Worm (Caenorhabditis elegans) whole organism, L4 larva: ENCODE measurements around the gene chst-1.

Source experiments
- D1046.2 ChIP-seq: fragments of 200-800 bp; sonication (Bioruptor generic); IDR thresholded peaks from 2 replicates; pipeline ENCODE4 v1.3.6; 2022; ENCODE audit warnings: missing genetic modification characterization, missing compliant biosample characterization
- F26F4.8 ChIP-seq: fragments of 200-800 bp; sonication (Bioruptor generic); conservative IDR thresholded peaks from 2 replicates; pipeline ENCODE4 v1.3.6; 2022; ENCODE audit warnings: missing genetic modification characterization, missing compliant biosample characterization
- F44E2.7 ChIP-seq: fragments of 200-800 bp; sonication (Bioruptor generic); IDR thresholded peaks from 2 replicates; pipeline ENCODE4 v2.1.2; 2022; ENCODE audit warnings: missing genetic modification characterization, missing compliant biosample characterization
- F49E8.2 ChIP-seq: sonication (generic microtip); optimal IDR thresholded peaks from 2 replicates; lab custom pipeline; 2016; ENCODE audit warnings: missing compliant biosample characterization, mild to moderate bottlenecking, missing genetic modification characterization, borderline replicate concordance
- T26A8.4 ChIP-seq: fragments of 200-800 bp; sonication (Bioruptor generic); IDR thresholded peaks from 2 replicates; pipeline ENCODE4 v1.3.6; 2022; ENCODE audit warnings: missing genetic modification characterization, missing compliant biosample characterization
- Y48G9A.11 ChIP-seq: fragments of 200-800 bp; sonication (Bioruptor generic); IDR thresholded peaks from 2 replicates; pipeline ENCODE4 v1.3.6; 2022; ENCODE audit warnings: missing genetic modification reagents, missing genetic modification characterization, missing compliant biosample characterization
- Y5F2A.4 ChIP-seq: fragments of 200-800 bp; sonication (Bioruptor generic); optimal IDR thresholded peaks from 2 replicates; lab custom pipeline; 2018; ENCODE audit warnings: mild to moderate bottlenecking, missing genetic modification characterization, missing compliant biosample characterization
- ZK337.2 ChIP-seq: fragments of 200-800 bp; sonication (Bioruptor generic); IDR thresholded peaks from 2 replicates; pipeline ENCODE4 v1.3.6; 2022; ENCODE audit warnings: missing genetic modification reagents, missing genetic modification characterization, missing compliant biosample characterization
- ama-1 ChIP-seq: fragments of 150-350 bp; optimal IDR thresholded peaks from 2 replicates; lab custom pipeline; 2014; ENCODE audit warnings: inconsistent platforms, mixed read lengths
- arid-1 ChIP-seq: fragments of 200-800 bp; sonication (Bioruptor generic); conservative IDR thresholded peaks from 2 replicates; pipeline ENCODE4 v1.3.6; 2022; ENCODE audit warnings: missing genetic modification reagents, missing genetic modification characterization, missing compliant biosample characterization
- attf-4 ChIP-seq: sonication (generic microtip); optimal IDR thresholded peaks from 3 replicates; lab custom pipeline; 2017; ENCODE audit warnings: missing biosample characterization, missing genetic modification characterization
- ceh-44 ChIP-seq: fragments of 200-800 bp; sonication (Bioruptor generic); IDR thresholded peaks from 2 replicates; pipeline ENCODE4 v1.3.6; 2022; ENCODE audit warnings: missing genetic modification reagents, missing genetic modification characterization, missing compliant biosample characterization
- ceh-82 ChIP-seq: sonication (generic microtip); optimal IDR thresholded peaks from 2 replicates; lab custom pipeline; 2017; ENCODE audit warnings: missing biosample characterization, missing genetic modification characterization
- ctbp-1 ChIP-seq: fragments of 200-800 bp; sonication (Bioruptor generic); IDR thresholded peaks from 2 replicates; pipeline ENCODE4 v1.3.6; 2022; ENCODE audit warnings: missing genetic modification reagents, missing genetic modification characterization, missing compliant biosample characterization
- daf-12 ChIP-seq: fragments of 150-350 bp; optimal IDR thresholded peaks from 2 replicates; lab custom pipeline; 2014; ENCODE audit warnings: missing biosample characterization, missing genetic modification reagents, missing genetic modification characterization
- daf-19 ChIP-seq: fragments of 200-800 bp; sonication (Bioruptor generic); conservative IDR thresholded peaks from 2 replicates; pipeline ENCODE4 v1.3.6; 2022; ENCODE audit warnings: missing genetic modification characterization, missing compliant biosample characterization
- dmd-8 ChIP-seq: fragments of 200-800 bp; sonication (Bioruptor generic); IDR thresholded peaks from 2 replicates; pipeline ENCODE4 v1.3.6; 2022; ENCODE audit warnings: missing genetic modification characterization, missing compliant biosample characterization
- dmd-9 ChIP-seq: fragments of 200-800 bp; sonication (Bioruptor generic); IDR thresholded peaks from 2 replicates; pipeline ENCODE4 v1.3.6; 2022; ENCODE audit warnings: missing genetic modification reagents, missing genetic modification characterization, missing compliant biosample characterization
- dpl-1 ChIP-seq: fragments of 150-350 bp; optimal IDR thresholded peaks from 2 replicates; lab custom pipeline; 2014; ENCODE audit warnings: missing biosample characterization, missing genetic modification reagents, missing genetic modification characterization
- egl-43 ChIP-seq: fragments of 200-800 bp; sonication (Bioruptor generic); IDR thresholded peaks from 2 replicates; pipeline ENCODE4 v1.3.6; 2022; ENCODE audit warnings: missing genetic modification reagents, missing genetic modification characterization, missing compliant biosample characterization
- fos-1 ChIP-seq: fragments of 150-350 bp; optimal IDR thresholded peaks from 2 replicates; lab custom pipeline; 2014; ENCODE audit warnings: missing biosample characterization, missing genetic modification characterization
- jun-1 ChIP-seq: fragments of 150-350 bp; optimal IDR thresholded peaks from 2 replicates; lab custom pipeline; 2014; ENCODE audit warnings: missing biosample characterization, missing genetic modification reagents, missing genetic modification characterization
- lin-15B ChIP-seq: fragments of 150-350 bp; sonication (generic microtip); optimal IDR thresholded peaks from 3 replicates; lab custom pipeline; 2014; ENCODE audit warnings: missing biosample characterization, missing genetic modification characterization
- lin-29 ChIP-seq: fragments of 200-800 bp; sonication (Bioruptor generic); IDR thresholded peaks from 2 replicates; pipeline ENCODE4 v1.3.6; 2022; ENCODE audit warnings: missing genetic modification reagents, missing genetic modification characterization, missing compliant biosample characterization
- lin-38 ChIP-seq: fragments of 200-800 bp; sonication (Bioruptor generic); IDR thresholded peaks from 2 replicates; pipeline ENCODE4 v1.3.6; 2022; ENCODE audit warnings: missing genetic modification reagents, missing genetic modification characterization, missing compliant biosample characterization
- lin-39 ChIP-seq: fragments of 150-350 bp; optimal IDR thresholded peaks from 2 replicates; lab custom pipeline; 2014; ENCODE audit warnings: missing biosample characterization, missing genetic modification reagents, missing genetic modification characterization
- lir-3 ChIP-seq: sonication (generic microtip); optimal IDR thresholded peaks from 2 replicates; lab custom pipeline; 2016; ENCODE audit warnings: mild to moderate bottlenecking, missing genetic modification characterization, missing compliant biosample characterization
- mdl-1 ChIP-seq, 2 experiments: fragments of 150-350 bp in 1 of 2; sonication (generic microtip) in 1 of 2; optimal IDR thresholded peaks; 2 replicates each; lab custom pipeline; 2014 to 2017; ENCODE audit warnings: missing biosample characterization in 2 of 2, missing genetic modification characterization in 2 of 2
- mdt-29 ChIP-seq: fragments of 200-800 bp; sonication (Bioruptor generic); IDR thresholded peaks from 2 replicates; pipeline ENCODE4 v1.3.6; 2022; ENCODE audit warnings: missing genetic modification reagents, missing genetic modification characterization, missing compliant biosample characterization
- nhr-237 ChIP-seq: sonication (generic microtip); optimal IDR thresholded peaks from 2 replicates; lab custom pipeline; 2017; ENCODE audit warnings: missing biosample characterization, missing genetic modification characterization
- nhr-48 ChIP-seq: sonication (generic microtip); optimal IDR thresholded peaks from 2 replicates; lab custom pipeline; 2016; ENCODE audit warnings: mild to moderate bottlenecking, missing genetic modification characterization, missing compliant biosample characterization
- php-3 ChIP-seq: fragments of 200-800 bp; sonication (Bioruptor generic); IDR thresholded peaks from 2 replicates; pipeline ENCODE4 v1.3.6; 2022; ENCODE audit warnings: missing genetic modification reagents, missing genetic modification characterization, missing compliant biosample characterization
- pqm-1 ChIP-seq: sonication (generic microtip); optimal IDR thresholded peaks from 2 replicates; lab custom pipeline; 2017; ENCODE audit warnings: missing biosample characterization, missing genetic modification characterization
- rbr-2 ChIP-seq: sonication (generic microtip); optimal IDR thresholded peaks from 2 replicates; lab custom pipeline; 2016; ENCODE audit warnings: missing genotype, missing genetic modification characterization, missing compliant biosample characterization
- set-16 ChIP-seq: fragments of 200-800 bp; sonication (Bioruptor generic); IDR thresholded peaks from 2 replicates; pipeline ENCODE4 v1.3.6; 2022; ENCODE audit warnings: missing genetic modification reagents, missing genetic modification characterization, missing compliant biosample characterization
- skn-1 ChIP-seq: fragments of 150-350 bp; optimal IDR thresholded peaks from 2 replicates; lab custom pipeline; 2014; ENCODE audit warnings: missing biosample characterization, missing genetic modification characterization
- snpc-1.2 ChIP-seq: fragments of 200-800 bp; sonication (Bioruptor generic); IDR thresholded peaks from 2 replicates; pipeline ENCODE4 v1.3.6; 2022; ENCODE audit warnings: missing genetic modification reagents, missing genetic modification characterization, missing compliant biosample characterization
- tag-97 ChIP-seq: fragments of 200-800 bp; sonication (Bioruptor generic); IDR thresholded peaks from 2 replicates; pipeline ENCODE4 v1.3.6; 2022; ENCODE audit warnings: missing genetic modification characterization, missing compliant biosample characterization
- unc-130 ChIP-seq: sonication (generic microtip); optimal IDR thresholded peaks from 2 replicates; lab custom pipeline; 2016; ENCODE audit warnings: missing genetic modification reagents, missing genetic modification characterization, missing compliant biosample characterization
- unc-39 ChIP-seq: sonication (generic microtip); optimal IDR thresholded peaks from 2 replicates; lab custom pipeline; 2017; ENCODE audit warnings: missing biosample characterization, missing genetic modification characterization
- vab-7 ChIP-seq: fragments of 200-800 bp; sonication (Bioruptor generic); IDR thresholded peaks from 2 replicates; pipeline ENCODE4 v1.3.6; 2022; ENCODE audit warnings: missing genetic modification reagents, missing genetic modification characterization, missing compliant biosample characterization
- zfp-3 ChIP-seq: fragments of 200-800 bp; sonication (Bioruptor generic); conservative IDR thresholded peaks from 2 replicates; pipeline ENCODE4 v1.3.6; 2022; ENCODE audit warnings: missing genetic modification reagents, missing genetic modification characterization, missing compliant biosample characterization
- ztf-11 ChIP-seq: fragments of 150-350 bp; optimal IDR thresholded peaks from 2 replicates; lab custom pipeline; 2014; ENCODE audit warnings: missing biosample characterization, missing genetic modification characterization
- ztf-7 ChIP-seq: fragments of 150-350 bp; optimal IDR thresholded peaks from 2 replicates; lab custom pipeline; 2014; ENCODE audit warnings: missing biosample characterization, missing genetic modification characterization

The chst-1 gene

DNA sequence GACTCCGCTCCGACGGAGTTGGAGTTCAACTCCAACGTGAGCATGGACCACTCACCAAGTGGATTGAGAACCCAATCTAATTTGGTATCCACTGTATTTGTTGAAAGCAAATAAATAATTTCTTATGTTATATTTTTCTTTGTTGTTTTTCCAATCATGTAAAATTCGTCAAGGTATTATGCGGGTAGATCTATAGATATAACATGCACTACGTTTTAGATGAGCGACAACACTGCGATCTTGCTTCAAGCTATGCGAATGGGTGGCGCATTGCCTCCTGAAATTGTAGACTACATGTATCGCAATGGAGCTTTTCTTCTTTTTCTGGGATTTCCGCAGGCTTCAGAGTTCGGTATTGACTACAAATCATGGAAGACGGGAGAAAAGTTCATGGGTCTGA, 37.8 kb upstream of the chst-1 start, which contains the start of gene F10B5.2:
Gene F10B5.2, plus strand, starts transcription at position 220 of the 400 bp plus-strand sequence.
- no peak for TF ChIP-seq attf-4 (tag; lab: Kevin White, UChicago)
- TF ChIP-seq arid-1: 0 out of 2 replicates have a peak, but pooled peaks have one; percentile 54
- no peak for TF ChIP-seq F44E2.7 (GFP tag; lab: Robert Waterston, UW)
- TF ChIP-seq daf-12 (tag; lab: Kevin White, UChicago): no peak
- no peak for TF ChIP-seq egl-43 (GFP tag; lab: Robert Waterston, UW)
- TF ChIP-seq ctbp-1 (GFP tag; lab: Robert Waterston, UW): no peak
- TF ChIP-seq daf-19 (GFP tag; lab: Robert Waterston, UW): 0 out of 2 replicates have a peak, but pooled peaks have one; percentile 41
- TF ChIP-seq unc-130: peak; percentile 8
- TF ChIP-seq lin-15B (tag; lab: Kevin White, UChicago): no peak
- no peak for TF ChIP-seq tag-97
- TF ChIP-seq dpl-1 (GFP tag; lab: Kevin White, UChicago): no peak
- no peak for TF ChIP-seq php-3
- no peak for TF ChIP-seq ceh-44 (GFP tag; lab: Robert Waterston, UW)
- no peak for TF ChIP-seq set-16 (GFP tag; lab: Robert Waterston, UW)
- no peak for TF ChIP-seq Y5F2A.4 (GFP tag; lab: Kevin White, UChicago)
- peak; percentile 50 for TF ChIP-seq lin-38
- TF ChIP-seq vab-7 (GFP tag; lab: Robert Waterston, UW): no peak
- no peak for TF ChIP-seq zfp-3 (GFP tag; lab: Robert Waterston, UW)
- TF ChIP-seq lir-3 (tag; lab: Kevin White, UChicago): no peak
- TF ChIP-seq jun-1 (tag; lab: Kevin White, UChicago): no peak
- TF ChIP-seq nhr-48: no peak
- no peak for TF ChIP-seq mdt-29
- TF ChIP-seq skn-1: no peak
- TF ChIP-seq ZK337.2: no peak
- 0 out of 2 replicates have a peak, but pooled peaks have one; percentile 48 for TF ChIP-seq F26F4.8 (GFP tag; lab: Robert Waterston, UW)
- no peak for TF ChIP-seq rbr-2 (tag; lab: Kevin White, UChicago)
- no peak for TF ChIP-seq mdl-1 (tag; optimal IDR thresholded peaks at IDR 0.05; lab: Kevin White, UChicago)
- 0 out of 2 replicates have a peak, but pooled peaks have one; percentile 49 for TF ChIP-seq snpc-1.2 (GFP tag; lab: Robert Waterston, UW)
- no peak for TF ChIP-seq lin-39 (tag; lab: Kevin White, UChicago)
- TF ChIP-seq Y48G9A.11: 0 out of 2 replicates have a peak, but pooled peaks have one; percentile 48
- TF ChIP-seq lin-29 (GFP tag; lab: Robert Waterston, UW): no peak
- no peak for TF ChIP-seq fos-1 (tag; lab: Kevin White, UChicago)
- no peak for TF ChIP-seq dmd-9 (GFP tag; lab: Robert Waterston, UW)
- TF ChIP-seq T26A8.4 (GFP tag; lab: Robert Waterston, UW): no peak
- no peak for TF ChIP-seq ama-1 (lab: Kevin White, UChicago)
- no peak for TF ChIP-seq pqm-1 (tag; lab: Kevin White, UChicago)
- TF ChIP-seq dmd-8 (GFP tag; lab: Robert Waterston, UW): no peak
- no peak for TF ChIP-seq unc-39 (tag; lab: Kevin White, UChicago)
- no peak for TF ChIP-seq D1046.2
- no peak for TF ChIP-seq ztf-7 (tag; lab: Kevin White, UChicago)
- TF ChIP-seq F49E8.2 (tag; lab: Kevin White, UChicago): peak; percentile 61
- no peak for TF ChIP-seq nhr-237 (tag; lab: Kevin White, UChicago)
- TF ChIP-seq ztf-11 (tag; lab: Kevin White, UChicago): no peak
- TF ChIP-seq ceh-82 (tag; lab: Kevin White, UChicago): no peak
